Fruit fly (Drosophila melanogaster): ENCODE measurements around the gene CG18473.

CG18473 gene

dm6 chr3R:9352595-9353275 lies 10.4 kb upstream of the CG18473 start:
- TF ChIP-seq CG8478 (optimal IDR thresholded peaks at IDR 0.05) (no peak), CTCF (optimal IDR thresholded peaks at IDR 0.05) (no peak)

- no peak for TF ChIP-seq CTCF (optimal IDR thresholded peaks at IDR 0.05)
- TF ChIP-seq CG8478 (optimal IDR thresholded peaks at IDR 0.05), result no peak
Measured at dm6 chr3R:9353276-9353652, 9.8 kb upstream of the CG18473 start.

DNA sequence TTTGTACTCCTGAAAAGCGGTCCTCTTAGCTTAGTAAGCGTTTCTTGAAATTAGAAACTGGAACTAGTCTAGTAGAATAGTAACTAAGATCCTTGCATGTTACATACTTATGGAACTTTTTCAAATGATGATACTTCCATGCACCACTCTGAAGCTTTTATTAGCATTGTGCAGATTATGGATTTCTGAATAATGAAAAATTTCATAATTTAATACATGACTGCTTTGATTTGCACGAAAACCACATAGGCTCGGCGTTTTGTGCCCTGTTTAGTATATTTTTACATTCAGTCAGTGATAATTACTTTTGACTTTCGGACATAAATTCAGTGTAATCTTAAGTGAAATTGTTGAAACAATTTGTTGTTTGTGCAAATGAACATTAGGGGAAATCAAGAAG lies 7.9 kb upstream of the CG18473 start, which contains the start of gene CG43675:
TSS of gene CG43675 (plus strand) at position 301 of the 400 bp plus-strand sequence.
- TF ChIP-seq CG8478 (optimal IDR thresholded peaks at IDR 0.05), result no peak
- TF ChIP-seq CTCF (optimal IDR thresholded peaks at IDR 0.05), result no peak

DNA sequence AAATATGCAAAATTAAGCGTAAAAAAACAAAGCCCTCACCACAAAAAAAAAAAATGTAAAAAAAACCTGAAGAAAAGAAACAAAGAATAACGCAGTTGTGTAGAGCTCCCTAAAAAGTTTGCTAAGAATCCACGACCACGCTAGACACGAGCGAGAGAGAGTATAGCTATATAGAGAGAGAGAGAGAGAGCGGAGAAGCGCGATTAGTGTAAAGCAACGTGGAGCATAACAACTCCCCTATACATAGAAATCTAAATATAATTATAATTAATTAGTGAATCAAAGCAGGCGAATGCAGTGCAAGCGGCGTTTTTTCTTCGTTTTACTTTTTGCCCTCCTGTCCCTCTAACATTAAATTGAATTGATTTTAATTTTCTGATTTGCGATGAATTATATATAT lies 3.7 kb upstream of the CG18473 start:
- TF ChIP-seq CG8478 (optimal IDR thresholded peaks at IDR 0.05) (no peak), CTCF (optimal IDR thresholded peaks at IDR 0.05) (no peak)

DNA sequence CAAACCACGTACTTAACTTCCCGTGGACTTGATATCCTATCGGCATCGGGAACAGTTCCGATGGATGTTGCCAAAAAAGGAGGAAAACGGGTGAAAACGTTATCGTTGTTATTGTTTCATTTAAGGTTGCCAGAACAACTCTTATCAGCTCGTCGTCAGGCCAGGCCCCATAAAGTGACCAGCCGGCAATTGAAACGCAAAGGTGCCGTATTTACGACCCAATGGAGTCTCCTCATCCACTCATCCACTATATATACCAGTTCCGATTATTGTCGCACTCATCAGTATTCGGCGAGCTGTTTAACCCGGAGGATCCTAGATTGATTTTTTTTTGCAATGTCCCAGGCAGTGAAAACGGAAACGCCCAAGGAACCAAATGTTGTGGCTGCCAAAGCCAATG lies 2.0 kb downstream of the CG18473 start, which contains the start of gene Srr:
TSS of gene Srr (plus strand) at position 278 of the 400 bp plus-strand sequence.
- TF ChIP-seq CG8478 (optimal IDR thresholded peaks at IDR 0.05), result no peak

dm6 chr3R:9365893-9366500 lies 2.9 kb downstream of the CG18473 start:
- no peak for TF ChIP-seq CTCF (optimal IDR thresholded peaks at IDR 0.05)
- TF ChIP-seq CG8478 (optimal IDR thresholded peaks at IDR 0.05), result no peak

DNA sequence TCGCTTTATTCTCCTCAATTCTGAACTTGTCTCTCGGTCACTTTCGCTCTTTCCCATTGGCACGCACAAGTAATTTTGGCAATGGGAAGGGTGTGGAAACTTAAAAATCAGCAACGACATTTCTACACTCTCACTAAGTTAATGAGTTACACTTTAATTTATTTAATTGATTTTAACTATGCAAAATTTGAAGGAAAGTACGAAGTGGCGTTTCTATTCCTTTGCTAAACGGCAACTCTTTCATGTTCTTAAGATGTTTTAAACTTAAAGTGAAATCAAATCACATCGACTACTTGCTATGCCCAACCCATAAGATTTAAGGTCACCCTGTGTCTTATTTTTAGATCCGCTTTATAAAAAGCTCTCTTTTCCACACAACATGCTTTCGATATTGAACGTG lies 7.3 kb downstream of the CG18473 start:
- TF ChIP-seq CTCF (optimal IDR thresholded peaks at IDR 0.05) (no peak), CG8478 (optimal IDR thresholded peaks at IDR 0.05) (no peak)

- no peak for TF ChIP-seq CTCF (optimal IDR thresholded peaks at IDR 0.05)
- no peak for TF ChIP-seq CG8478 (optimal IDR thresholded peaks at IDR 0.05)
Measured at dm6 chr3R:9376789-9377188, 13.7 kb downstream of the CG18473 start.

DNA sequence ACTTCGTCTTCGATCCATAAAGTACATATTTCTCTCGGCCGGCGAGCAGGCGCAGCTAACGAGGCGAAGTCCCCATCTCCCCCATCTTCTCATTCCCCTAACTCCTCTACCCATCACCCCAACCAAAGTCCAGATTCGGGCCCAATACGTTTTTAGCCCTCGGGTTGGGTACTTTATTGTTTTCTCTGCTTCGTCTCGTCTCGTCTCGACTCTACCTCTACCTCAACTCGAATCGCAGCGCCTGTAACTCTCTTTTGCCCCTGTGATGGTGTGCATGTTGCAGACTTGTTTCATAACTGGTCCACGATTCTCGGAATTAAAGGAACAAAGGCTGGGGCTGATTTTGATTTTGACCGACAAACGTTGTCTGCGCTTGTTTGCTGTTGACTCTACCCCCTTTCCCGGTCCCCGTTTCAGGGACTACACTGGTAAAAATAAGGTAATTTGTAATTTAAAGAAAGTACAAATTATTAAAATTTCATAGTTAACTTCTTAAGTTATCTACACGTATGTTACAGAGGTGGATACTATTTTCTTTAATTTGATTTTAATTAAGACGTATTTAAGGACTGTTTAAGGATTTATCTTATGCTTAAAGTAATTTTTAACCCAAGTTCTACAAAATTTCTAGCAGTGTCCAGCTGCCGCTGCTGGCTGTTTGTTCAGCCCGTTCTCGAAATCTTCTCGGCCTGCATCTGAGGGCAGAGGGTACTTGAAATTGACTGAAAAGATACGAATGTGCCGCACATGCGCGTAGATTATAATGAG lies 15.7 kb downstream of the CG18473 start:
- TF ChIP-seq CG8478 (optimal IDR thresholded peaks at IDR 0.05) (no peak), CTCF (optimal IDR thresholded peaks at IDR 0.05) (no peak)

dm6 chr3R:9380970-9381369 lies 17.9 kb downstream of the CG18473 start:
- TF ChIP-seq CTCF (optimal IDR thresholded peaks at IDR 0.05) (no peak), CG8478 (optimal IDR thresholded peaks at IDR 0.05) (no peak)

DNA sequence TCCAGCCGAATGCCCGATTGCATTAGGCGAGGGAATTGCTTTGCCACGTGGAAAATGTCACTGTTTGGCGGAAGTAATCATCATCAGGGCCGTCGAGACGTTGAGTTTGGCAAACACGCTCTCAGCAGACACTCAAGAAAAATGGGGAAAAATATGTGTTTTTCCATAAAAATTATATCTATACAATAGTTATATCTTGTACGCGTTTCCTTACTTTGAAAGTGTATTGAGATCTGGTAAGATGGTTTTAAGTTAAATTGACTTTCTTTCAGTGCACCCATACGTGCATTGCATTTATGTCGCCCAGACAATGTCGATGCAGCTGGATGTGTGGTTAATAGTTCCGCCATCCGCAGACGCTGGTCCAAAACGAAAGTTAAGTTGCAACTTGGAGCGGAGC lies 22.9 kb downstream of the CG18473 start:
- TF ChIP-seq CTCF (optimal IDR thresholded peaks at IDR 0.05) (no peak), CG8478 (optimal IDR thresholded peaks at IDR 0.05) (no peak)

DNA sequence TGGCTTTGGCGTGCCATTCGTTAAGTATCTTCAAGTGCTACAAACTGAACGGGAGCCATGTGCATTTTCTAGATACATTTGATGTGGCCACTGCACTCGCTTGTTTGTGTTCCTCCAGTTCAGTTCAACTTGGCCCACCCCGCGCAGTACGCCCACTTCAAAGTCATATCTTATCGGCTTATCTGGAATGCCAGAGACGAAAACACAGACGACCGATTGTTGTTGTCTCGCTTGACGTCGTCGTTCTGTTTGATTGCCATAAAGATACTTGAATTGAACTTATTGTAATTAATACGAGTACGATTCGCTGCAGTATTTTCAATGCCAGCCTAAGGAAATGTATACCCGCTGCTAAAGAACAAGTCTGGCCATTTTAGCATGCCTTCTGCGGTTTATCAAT lies 24.5 kb downstream of the CG18473 start:
- no peak for TF ChIP-seq CTCF (optimal IDR thresholded peaks at IDR 0.05)
- no peak for TF ChIP-seq CG8478 (optimal IDR thresholded peaks at IDR 0.05)

- TF ChIP-seq CTCF (optimal IDR thresholded peaks at IDR 0.05) (no peak), CG8478 (optimal IDR thresholded peaks at IDR 0.05) (no peak)
Measured at dm6 chr3R:9388321-9388720, 25.2 kb downstream of the CG18473 start.

dm6 chr3R:9388972-9389371 lies 25.9 kb downstream of the CG18473 start:
- TF ChIP-seq CG8478 (optimal IDR thresholded peaks at IDR 0.05), result no peak
- TF ChIP-seq CTCF (optimal IDR thresholded peaks at IDR 0.05), result no peak

- TF ChIP-seq CG8478 (optimal IDR thresholded peaks at IDR 0.05), result no peak
- no peak for TF ChIP-seq CTCF (optimal IDR thresholded peaks at IDR 0.05)
Measured at dm6 chr3R:9390201-9390600, 27.1 kb downstream of the CG18473 start.

DNA sequence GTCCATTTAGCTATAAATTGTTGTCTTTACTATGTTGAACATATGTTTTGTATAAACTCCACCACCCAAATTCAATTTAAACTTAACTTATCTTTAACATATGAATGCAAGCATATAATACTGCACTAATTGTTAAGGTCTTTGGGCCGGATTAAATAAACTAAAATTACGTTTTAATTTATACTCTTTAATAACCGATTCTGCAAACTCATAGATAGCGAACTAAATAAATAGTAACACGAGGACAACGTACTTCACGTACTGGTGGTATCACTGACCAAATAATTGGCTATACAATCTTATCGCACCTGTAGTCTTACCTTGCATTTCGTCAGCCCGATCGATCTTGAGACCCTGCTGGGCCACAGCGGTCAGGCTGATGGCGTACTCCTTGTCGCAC lies 29.3 kb downstream of the CG18473 start:
- TF ChIP-seq CTCF (optimal IDR thresholded peaks at IDR 0.05), result no peak
- TF ChIP-seq CG8478 (optimal IDR thresholded peaks at IDR 0.05), result no peak

Data from S2 (cell line).